Fruit fly (Drosophila melanogaster): ENCODE results near the gene Ubc6.

Gene Ubc6

DNA sequence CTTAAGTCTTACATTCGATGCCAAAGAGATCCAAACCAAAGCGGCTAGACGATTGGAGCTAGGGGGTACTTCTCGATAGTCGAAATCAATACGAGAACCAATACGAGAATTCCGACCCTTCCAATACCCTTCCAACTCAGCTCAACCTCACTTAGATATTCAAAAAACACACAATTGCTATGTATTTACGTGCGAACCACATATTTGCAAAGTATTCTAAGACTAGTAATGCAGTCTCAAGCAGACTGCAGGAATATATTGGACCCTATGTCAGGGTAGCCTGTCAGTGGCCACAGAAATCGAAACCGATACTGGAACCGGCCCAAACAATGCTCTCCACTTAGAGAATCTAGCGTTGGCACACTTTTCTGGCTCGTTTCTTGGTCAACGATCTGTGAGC, 5.3 kb upstream of the Ubc6 start:
- TF ChIP-seq tj (GFP tag; optimal IDR thresholded peaks at IDR 0.05) (no peak), CG33017 (tag; optimal IDR thresholded peaks at IDR 0.05) (no peak), CG5204 (GFP tag; optimal IDR thresholded peaks at IDR 0.05) (no peak), Hr96 (GFP tag; optimal IDR thresholded peaks at IDR 0.05) (no peak), ovo (GFP tag; optimal IDR thresholded peaks at IDR 0.05) (no peak), CG14711 (tag; optimal IDR thresholded peaks at IDR 0.05) (no peak), cic (GFP tag; optimal IDR thresholded peaks at IDR 0.05) (no peak), CG11617 (GFP tag; optimal IDR thresholded peaks at IDR 0.05) (no peak), CG12768 (GFP tag; optimal IDR thresholded peaks at IDR 0.05) (no peak), CG7101 (tag; optimal IDR thresholded peaks at IDR 0.05) (no peak)

DNA sequence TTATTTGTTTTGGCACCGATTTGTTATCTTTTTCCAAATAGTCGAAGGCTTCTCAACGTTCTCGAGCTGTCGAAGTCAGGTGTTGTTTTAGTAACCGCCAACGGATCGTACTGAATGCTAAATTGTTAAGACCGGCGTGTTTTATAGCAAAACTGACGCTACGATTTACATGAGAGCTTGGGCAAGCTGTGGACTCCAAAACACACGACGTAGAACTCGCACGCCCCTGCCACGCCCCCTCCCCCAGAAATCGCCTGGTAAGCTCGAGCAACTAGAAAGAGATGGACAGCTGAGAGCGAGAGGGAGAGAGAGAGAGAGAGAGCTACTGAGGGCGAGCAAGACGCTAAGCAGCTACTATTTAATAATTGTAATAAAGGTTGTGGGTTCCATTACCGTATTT, 2.7 kb upstream of the Ubc6 start, which contains the start of gene Jhbp3:
TSS of gene Jhbp3 (minus strand) at position 101 of the 400 bp plus-strand sequence.
- no peak for TF ChIP-seq Clk (GFP tag; optimal IDR thresholded peaks at IDR 0.05)
- no peak for TF ChIP-seq CG14711 (tag; optimal IDR thresholded peaks at IDR 0.05)
- TF ChIP-seq cic (GFP tag; optimal IDR thresholded peaks at IDR 0.05), result no peak
- TF ChIP-seq cnc (optimal IDR thresholded peaks at IDR 0.05), result no peak
- no peak for TF ChIP-seq Mnt (GFP tag; optimal IDR thresholded peaks at IDR 0.05)
- TF ChIP-seq CG7101 (tag; optimal IDR thresholded peaks at IDR 0.05), result no peak
- no peak for TF ChIP-seq bab1 (GFP tag; optimal IDR thresholded peaks at IDR 0.05)
- TF ChIP-seq toe (GFP tag; optimal IDR thresholded peaks at IDR 0.05), result no peak

DNA sequence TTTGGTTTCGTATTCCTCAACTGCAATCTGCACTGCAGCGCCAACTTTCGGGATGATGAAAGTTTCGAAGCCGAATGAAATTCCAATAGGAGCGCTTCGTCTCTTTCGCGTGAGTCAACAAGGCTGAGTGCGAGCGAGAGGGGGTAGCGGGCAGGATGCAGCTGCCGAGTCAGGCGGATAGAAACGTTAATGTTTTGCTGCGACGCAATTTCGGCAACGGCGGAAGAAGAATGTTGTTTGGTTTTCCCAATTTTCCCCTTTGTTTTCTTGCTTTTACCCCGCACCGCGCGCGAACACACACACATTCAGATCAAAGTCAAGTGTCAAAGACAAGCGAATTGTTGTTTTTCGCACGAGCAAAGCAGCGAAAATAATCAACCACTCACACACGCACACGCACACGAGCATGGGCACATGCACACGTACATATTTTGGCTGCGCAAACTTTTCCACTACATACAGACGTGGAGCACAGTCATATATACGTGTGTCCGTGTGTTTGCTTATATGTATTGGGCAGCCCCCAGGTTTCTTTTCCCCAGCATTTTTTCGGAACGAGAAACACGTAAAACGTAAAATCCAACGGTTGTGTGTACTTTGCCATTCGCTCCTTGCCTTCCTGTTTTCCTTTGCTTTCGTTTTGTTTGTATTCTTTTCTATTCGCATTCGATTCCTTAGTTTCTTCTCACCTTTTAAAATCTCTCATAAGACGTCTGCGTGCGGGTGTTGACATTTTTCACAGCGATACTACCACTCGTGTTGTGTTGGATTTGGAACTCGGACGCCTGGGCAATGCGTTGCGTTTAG, 515 bp downstream of the Ubc6 start:
- peak; percentile 97 for TF ChIP-seq pad (GFP tag; optimal IDR thresholded peaks at IDR 0.05)
- TF ChIP-seq CG12768 (GFP tag; optimal IDR thresholded peaks at IDR 0.05), result peak; percentile 80
- no peak for TF ChIP-seq Hr96 (GFP tag; optimal IDR thresholded peaks at IDR 0.05)
- no peak for TF ChIP-seq cnc (optimal IDR thresholded peaks at IDR 0.05)
- peak; percentile 79 for TF ChIP-seq Mnt (GFP tag; optimal IDR thresholded peaks at IDR 0.05)
- TF ChIP-seq CG33017 (tag; optimal IDR thresholded peaks at IDR 0.05), result no peak
- TF ChIP-seq kay (GFP tag; ENCODE audit: borderline replicate concordance), result peak; percentile 1
- TF ChIP-seq CG14711 (tag; optimal IDR thresholded peaks at IDR 0.05), result no peak
- TF ChIP-seq CG7045 (GFP tag; optimal IDR thresholded peaks at IDR 0.05), result peak; percentile 22
- peak; percentile 70 for TF ChIP-seq cic (GFP tag; optimal IDR thresholded peaks at IDR 0.05)
- peak; percentile 24 for TF ChIP-seq toe (GFP tag; optimal IDR thresholded peaks at IDR 0.05)
- TF ChIP-seq CG1620 (GFP tag; optimal IDR thresholded peaks at IDR 0.05), result peak; percentile 13
- no peak for TF ChIP-seq bab1 (GFP tag; optimal IDR thresholded peaks at IDR 0.05)
- peak; percentile 85 for TF ChIP-seq tj (GFP tag; optimal IDR thresholded peaks at IDR 0.05)

DNA sequence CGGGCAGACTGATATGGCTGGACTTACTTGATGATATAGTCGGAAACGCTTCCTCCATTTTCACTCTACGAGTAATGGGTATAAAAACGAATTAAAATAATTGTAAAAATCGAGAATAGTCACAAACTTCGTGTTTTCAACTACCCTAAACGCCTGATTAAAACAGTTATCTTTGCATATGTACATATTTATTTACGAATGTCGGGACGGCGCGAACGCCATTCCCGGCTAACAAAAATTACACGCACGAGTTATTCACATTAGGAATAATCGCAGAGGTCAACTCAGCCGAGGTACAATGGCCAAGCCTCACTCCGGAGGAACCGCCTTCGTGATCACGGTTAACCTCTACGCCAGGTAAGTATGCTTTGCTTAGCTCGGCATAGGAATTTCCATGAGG, 4.8 kb downstream of the Ubc6 start:
- TF ChIP-seq CG12768 (GFP tag; optimal IDR thresholded peaks at IDR 0.05), result no peak
- no peak for TF ChIP-seq CG11617 (GFP tag; optimal IDR thresholded peaks at IDR 0.05)
- no peak for TF ChIP-seq bab1 (GFP tag; optimal IDR thresholded peaks at IDR 0.05)
- peak; percentile 48 for TF ChIP-seq CG1620 (GFP tag; optimal IDR thresholded peaks at IDR 0.05)
- no peak for TF ChIP-seq CG7045 (GFP tag; optimal IDR thresholded peaks at IDR 0.05)
- TF ChIP-seq cic (GFP tag; optimal IDR thresholded peaks at IDR 0.05), result no peak
- TF ChIP-seq Clk (GFP tag; optimal IDR thresholded peaks at IDR 0.05), result no peak
- peak; percentile 4 for TF ChIP-seq ovo (GFP tag; optimal IDR thresholded peaks at IDR 0.05)
- TF ChIP-seq tj (GFP tag; optimal IDR thresholded peaks at IDR 0.05), result peak; percentile 8
- no peak for TF ChIP-seq Crg-1 (GFP tag; optimal IDR thresholded peaks at IDR 0.05)
- TF ChIP-seq CG5204 (GFP tag; optimal IDR thresholded peaks at IDR 0.05), result no peak
- TF ChIP-seq Mnt (GFP tag; optimal IDR thresholded peaks at IDR 0.05), result no peak
- TF ChIP-seq Hr96 (GFP tag; optimal IDR thresholded peaks at IDR 0.05), result no peak
- peak; percentile 61 for TF ChIP-seq kay (GFP tag; ENCODE audit: borderline replicate concordance)
- TF ChIP-seq CG14711 (tag; optimal IDR thresholded peaks at IDR 0.05), result no peak
- TF ChIP-seq pad (GFP tag; optimal IDR thresholded peaks at IDR 0.05), result peak; percentile 9
- no peak for TF ChIP-seq cnc (optimal IDR thresholded peaks at IDR 0.05)
- no peak for TF ChIP-seq CG33017 (tag; optimal IDR thresholded peaks at IDR 0.05)

DNA sequence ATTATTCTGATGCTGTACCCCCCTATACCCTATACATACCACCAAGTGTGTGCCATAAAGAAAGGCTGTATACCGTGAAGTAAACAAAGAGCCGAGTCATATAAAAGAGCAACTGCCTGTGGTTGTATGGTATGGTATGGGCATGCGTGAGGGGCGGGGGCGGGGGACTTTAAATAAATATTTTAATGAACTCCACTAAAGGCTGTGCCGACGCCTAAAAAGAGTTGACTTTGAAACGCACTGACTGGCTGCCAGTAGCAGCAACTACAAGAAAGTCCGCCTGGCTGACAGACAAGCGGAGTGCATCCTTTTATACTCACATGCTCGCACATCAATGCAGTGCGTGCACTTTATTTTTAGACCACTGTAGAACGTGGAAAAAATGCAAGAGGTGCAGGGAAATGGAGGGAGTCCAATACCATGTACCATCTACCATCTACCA, 38.0 kb downstream of the Ubc6 start:
- TF ChIP-seq CG33017 (tag; optimal IDR thresholded peaks at IDR 0.05), result no peak
- no peak for TF ChIP-seq Mnt (GFP tag; optimal IDR thresholded peaks at IDR 0.05)
- no peak for TF ChIP-seq CG14711 (tag; optimal IDR thresholded peaks at IDR 0.05)
- TF ChIP-seq tj (GFP tag; optimal IDR thresholded peaks at IDR 0.05), result no peak
- no peak for TF ChIP-seq Crg-1 (GFP tag; optimal IDR thresholded peaks at IDR 0.05)
- no peak for TF ChIP-seq ovo (GFP tag; optimal IDR thresholded peaks at IDR 0.05)
- TF ChIP-seq CG12768 (GFP tag; optimal IDR thresholded peaks at IDR 0.05), result no peak
- no peak for TF ChIP-seq CG7045 (GFP tag; optimal IDR thresholded peaks at IDR 0.05)
- no peak for TF ChIP-seq Hr96 (GFP tag; optimal IDR thresholded peaks at IDR 0.05)
- TF ChIP-seq toe (GFP tag; optimal IDR thresholded peaks at IDR 0.05), result no peak
- no peak for TF ChIP-seq CG7101 (tag; optimal IDR thresholded peaks at IDR 0.05)
- TF ChIP-seq cic (GFP tag; optimal IDR thresholded peaks at IDR 0.05), result no peak
- TF ChIP-seq CG5204 (GFP tag; optimal IDR thresholded peaks at IDR 0.05), result no peak
- TF ChIP-seq cnc (optimal IDR thresholded peaks at IDR 0.05), result no peak
- TF ChIP-seq pad (GFP tag; optimal IDR thresholded peaks at IDR 0.05), result no peak
- no peak for TF ChIP-seq Clk (GFP tag; optimal IDR thresholded peaks at IDR 0.05)
- no peak for TF ChIP-seq bab1 (GFP tag; optimal IDR thresholded peaks at IDR 0.05)
- TF ChIP-seq kay (GFP tag; ENCODE audit: borderline replicate concordance), result no peak
- TF ChIP-seq CG11617 (GFP tag; optimal IDR thresholded peaks at IDR 0.05), result no peak
- TF ChIP-seq CG1620 (GFP tag; optimal IDR thresholded peaks at IDR 0.05), result no peak

DNA sequence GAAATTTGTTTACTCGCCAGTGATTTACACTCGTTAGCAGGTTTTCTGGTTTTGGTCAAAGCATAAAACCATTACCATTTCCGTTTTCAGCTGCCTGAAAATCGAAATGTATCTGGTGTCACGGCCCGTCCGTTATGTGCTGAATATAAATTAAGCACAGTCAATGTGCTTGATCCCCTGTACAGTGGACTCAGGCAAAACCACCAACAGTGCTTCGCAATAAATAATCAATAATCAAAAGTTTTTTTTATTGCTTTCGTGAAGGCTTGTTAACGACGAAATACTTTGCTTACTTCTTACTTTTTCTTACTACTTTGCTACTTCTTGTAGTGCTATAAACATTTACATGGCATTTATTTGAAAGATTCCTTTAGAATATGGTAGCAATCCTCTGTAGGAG, 39.3 kb downstream of the Ubc6 start:
- TF ChIP-seq bab1 (GFP tag; optimal IDR thresholded peaks at IDR 0.05) (peak; percentile 31), CG1620 (GFP tag; optimal IDR thresholded peaks at IDR 0.05) (no peak)
